Worm (Caenorhabditis elegans): Measurements from ENCODE around the gene snr-4.

snr-4 gene

ce11 chrV:12001747-12002456, 22.4 kb upstream of the snr-4 start, which contains the start of gene gcy-33:
Gene gcy-33 (minus strand): TSS chrV:12001797.
- TF ChIP-seq zip-4 (GFP tag; optimal IDR thresholded peaks at IDR 0.05) (peak; percentile 56), hpl-2 (GFP tag; optimal IDR thresholded peaks at IDR 0.05) (no peak), mef-2 (tag; optimal IDR thresholded peaks at IDR 0.05) (no peak), ces-1 (GFP tag; optimal IDR thresholded peaks at IDR 0.05) (no peak), unc-62 (GFP tag; optimal IDR thresholded peaks at IDR 0.05) (no peak), Y116A8C.19 (tag; optimal IDR thresholded peaks at IDR 0.05; ENCODE audit: borderline replicate concordance) (no peak), lin-35 (GFP tag; optimal IDR thresholded peaks at IDR 0.05) (peak; percentile 71 to 82), grh-1 (GFP tag; IDR thresholded peaks at IDR 0.05) (0 out of 2 replicates have a peak, but pooled peaks have one; percentile 18), pax-3 (tag; optimal IDR thresholded peaks at IDR 0.05) (peak; percentile 83), nhr-47 (tag; optimal IDR thresholded peaks at IDR 0.05) (peak; percentile 92), elt-3 (tag; optimal IDR thresholded peaks at IDR 0.05) (peak in 5 of 6 experiments; percentile 17 to 58 (median 43)), ceh-8 (GFP tag; optimal IDR thresholded peaks at IDR 0.05) (peak; percentile 75), nhr-19 (GFP tag; conservative IDR thresholded peaks at IDR 0.05) (peak; percentile 80), ztf-11 (tag; optimal IDR thresholded peaks at IDR 0.05) (peak in 1 of 2 experiments; percentile 81), snpc-4 (tag; optimal IDR thresholded peaks at IDR 0.05) (peak; percentile 81), nhr-12 (tag; optimal IDR thresholded peaks at IDR 0.05) (no peak), nhr-90 (tag; optimal IDR thresholded peaks at IDR 0.05; ENCODE audit: poor library complexity) (peak; percentile 91), fkh-10 (GFP tag; optimal IDR thresholded peaks at IDR 0.05) (peak; percentile 18), swsn-7 (tag; optimal IDR thresholded peaks at IDR 0.05) (peak; percentile 88), tbx-2 (tag; optimal IDR thresholded peaks at IDR 0.05) (peak; percentile 76), ets-5 (GFP tag; IDR thresholded peaks at IDR 0.05) (no peak), skn-1 (tag; optimal IDR thresholded peaks at IDR 0.05) (peak; percentile 63), lir-3 (tag; optimal IDR thresholded peaks at IDR 0.05; ENCODE audit: poor library complexity) (peak; percentile 56), dsc-1 (tag; optimal IDR thresholded peaks at IDR 0.05) (peak; percentile 81), vab-15 (tag; optimal IDR thresholded peaks at IDR 0.05) (no peak), nhr-237 (tag; optimal IDR thresholded peaks at IDR 0.05) (peak; percentile 58), zag-1 (tag; optimal IDR thresholded peaks at IDR 0.05) (no peak), xbp-1 (tag; optimal IDR thresholded peaks at IDR 0.05) (peak; percentile 83), nhr-84 (tag; optimal IDR thresholded peaks at IDR 0.05) (no peak), nhr-11 (tag; optimal IDR thresholded peaks at IDR 0.05) (peak; percentile 33), blmp-1 (tag; optimal IDR thresholded peaks at IDR 0.05) (peak; percentile 46), C04F5.9 (tag; optimal IDR thresholded peaks at IDR 0.05) (peak; percentile 8), ama-1 (optimal IDR thresholded peaks at IDR 0.05) (no peak), ceh-90 (tag; optimal IDR thresholded peaks at IDR 0.05) (no peak), alr-1 (tag; optimal IDR thresholded peaks at IDR 0.05; ENCODE audit: borderline replicate concordance) (no peak), mab-9 (GFP tag; IDR thresholded peaks at IDR 0.05) (no peak), sptf-1 (tag; optimal IDR thresholded peaks at IDR 0.05) (no peak), unc-130 (tag; optimal IDR thresholded peaks at IDR 0.05) (peak; percentile 48), C34B4.2 (tag; optimal IDR thresholded peaks at IDR 0.05) (no peak), lin-39 (tag; optimal IDR thresholded peaks at IDR 0.05) (no peak), pag-3 (tag; optimal IDR thresholded peaks at IDR 0.05; ENCODE audit: borderline replicate concordance, insufficient read depth) (no peak), ceh-88 (GFP tag; IDR thresholded peaks at IDR 0.05) (0 out of 2 replicates have a peak, but pooled peaks have one; percentile 30), rnt-1 (tag; optimal IDR thresholded peaks at IDR 0.05) (peak; percentile 73), nhr-20 (tag; optimal IDR thresholded peaks at IDR 0.05) (peak; percentile 94), lsy-2 (tag; optimal IDR thresholded peaks at IDR 0.05) (peak; percentile 73 to 79), nhr-71 (tag; optimal IDR thresholded peaks at IDR 0.05) (peak; percentile 87), nhr-28 (tag; optimal IDR thresholded peaks at IDR 0.05) (no peak), ztf-4 (tag; optimal IDR thresholded peaks at IDR 0.05) (peak; percentile 58), lin-14 (GFP tag; optimal IDR thresholded peaks at IDR 0.05) (peak; percentile 81), pqm-1 (tag; optimal IDR thresholded peaks at IDR 0.05) (peak; percentile 71), nhr-76 (tag; optimal IDR thresholded peaks at IDR 0.05) (peak; percentile 24)
